Fruit fly (Drosophila melanogaster) whole organism, embryonic: ENCODE results near the gene Mf.
A peak's percentile ranks its signal among the peaks of the same experiment; 100 is the strongest.

Experiments
- Antp ChIP-seq: fragments of 200-800 bp; sonication (Bioruptor generic); optimal IDR thresholded peaks from 3 replicates; lab custom pipeline; 2016; ENCODE audit warnings: missing biosample characterization, missing genetic modification characterization
- B-H2 ChIP-seq: fragments of 200-800 bp; sonication (Bioruptor generic); optimal IDR thresholded peaks from 2 replicates; lab custom pipeline; 2018; ENCODE audit warnings: missing biosample characterization, mild to moderate bottlenecking, missing genetic modification characterization
- Bteb2 ChIP-seq: fragments of 200-800 bp; sonication (Bioruptor generic); optimal IDR thresholded peaks from 2 replicates; lab custom pipeline; 2016; ENCODE audit warnings: missing biosample characterization, missing genetic modification characterization
- CG10209 ChIP-seq: fragments of 200-800 bp; sonication (Bioruptor generic); optimal IDR thresholded peaks from 3 replicates; lab custom pipeline; 2017; ENCODE audit warnings: missing biosample characterization, mild to moderate bottlenecking, missing genetic modification characterization, missing genetic modification reagents
- CG10654 ChIP-seq: fragments of 200-800 bp; sonication (Bioruptor generic); optimal IDR thresholded peaks from 2 replicates; lab custom pipeline; 2016; ENCODE audit warnings: missing biosample characterization, missing genetic modification characterization
- CG10959 ChIP-seq: fragments of 200-800 bp; sonication (Bioruptor generic); IDR thresholded peaks from 2 replicates; pipeline ENCODE4 v1.3.6; 2022; ENCODE audit warnings: missing biosample characterization, missing genetic modification characterization
- CG11504 ChIP-seq: fragments of 200-800 bp; sonication (Bioruptor generic); optimal IDR thresholded peaks from 3 replicates; lab custom pipeline; 2019; ENCODE audit warnings: missing biosample characterization, mild to moderate bottlenecking, missing genetic modification characterization, moderate library complexity
- CG12104 ChIP-seq: fragments of 200-800 bp; sonication (Bioruptor generic); optimal IDR thresholded peaks from 3 replicates; lab custom pipeline; 2016; ENCODE audit warnings: missing biosample characterization, missing genetic modification characterization
- CG12299 ChIP-seq: fragments of 200-800 bp; sonication (Bioruptor generic); optimal IDR thresholded peaks from 2 replicates; lab custom pipeline; 2018; ENCODE audit warnings: missing biosample characterization, mild to moderate bottlenecking, missing genetic modification characterization
- CG12942 ChIP-seq: fragments of 200-800 bp; sonication (Bioruptor generic); optimal IDR thresholded peaks from 3 replicates; lab custom pipeline; 2016; ENCODE audit warnings: missing biosample characterization, missing genetic modification characterization
- CG15269 ChIP-seq: fragments of 200-800 bp; sonication (Bioruptor generic); optimal IDR thresholded peaks from 2 replicates; lab custom pipeline; 2018; ENCODE audit warnings: missing biosample characterization, mild to moderate bottlenecking, missing genetic modification characterization, moderate library complexity
- CG1647 ChIP-seq: fragments of 200-800 bp; sonication (Bioruptor generic); optimal IDR thresholded peaks from 3 replicates; lab custom pipeline; 2016; ENCODE audit warnings: missing biosample characterization, missing genetic modification characterization
- CG17568 ChIP-seq: fragments of 200-800 bp; sonication (Bioruptor generic); optimal IDR thresholded peaks from 2 replicates; lab custom pipeline; 2018; ENCODE audit warnings: missing biosample characterization, mild to moderate bottlenecking, missing genetic modification characterization, moderate library complexity
- CG17829 ChIP-seq: fragments of 200-800 bp; optimal IDR thresholded peaks from 2 replicates; lab custom pipeline; 2019; ENCODE audit warnings: missing biosample characterization, mild to moderate bottlenecking, missing genetic modification characterization, moderate library complexity
- CG18764 ChIP-seq: fragments of 200-800 bp; sonication (Bioruptor generic); optimal IDR thresholded peaks from 3 replicates; lab custom pipeline; 2016; ENCODE audit warnings: missing biosample characterization, missing genetic modification characterization
- CG30431 ChIP-seq: fragments of 200-800 bp; sonication (Bioruptor generic); optimal IDR thresholded peaks from 2 replicates; lab custom pipeline; 2017; ENCODE audit warnings: missing biosample characterization, missing genetic modification characterization
- CG32532 ChIP-seq: fragments of 200-800 bp; sonication (Bioruptor generic); IDR thresholded peaks from 2 replicates; pipeline ENCODE4 v1.3.6; 2022; ENCODE audit warnings: missing biosample characterization, missing genetic modification characterization
- CG33213 ChIP-seq: fragments of 200-800 bp; sonication (Bioruptor generic); optimal IDR thresholded peaks from 3 replicates; lab custom pipeline; 2016; ENCODE audit warnings: missing biosample characterization, missing genetic modification characterization
- CG3407 ChIP-seq: fragments of 200-800 bp; sonication (Bioruptor generic); optimal IDR thresholded peaks from 2 replicates; lab custom pipeline; 2018; ENCODE audit warnings: missing biosample characterization, mild to moderate bottlenecking, missing genetic modification characterization
- CG4328 ChIP-seq: fragments of 200-800 bp; sonication (Bioruptor generic); optimal IDR thresholded peaks from 3 replicates; lab custom pipeline; 2017; ENCODE audit warnings: missing biosample characterization, missing genetic modification reagents, missing genetic modification characterization
- CG6689 ChIP-seq: fragments of 200-800 bp; sonication (Bioruptor generic); IDR thresholded peaks from 2 replicates; pipeline ENCODE4 v1.3.6; 2022; ENCODE audit warnings: missing biosample characterization, missing genetic modification characterization
- Dbx ChIP-seq: fragments of 200-800 bp; sonication (Bioruptor generic); IDR thresholded peaks from 3 replicates; pipeline ENCODE4 v1.3.6; 2022; ENCODE audit warnings: missing biosample characterization, missing genetic modification characterization
- Dref ChIP-seq: fragments of 200-800 bp; sonication (Bioruptor generic); IDR thresholded peaks from 2 replicates; pipeline ENCODE4 v1.3.6; 2022; ENCODE audit warnings: missing biosample characterization, missing genetic modification characterization
- Fer1 ChIP-seq: fragments of 200-800 bp; sonication (Bioruptor generic); optimal IDR thresholded peaks from 2 replicates; lab custom pipeline; 2017; ENCODE audit warnings: missing biosample characterization, mild to moderate bottlenecking, missing genetic modification characterization
- Mad ChIP-seq: fragments of 200-800 bp; sonication (Bioruptor generic); optimal IDR thresholded peaks from 2 replicates; lab custom pipeline; 2016; ENCODE audit warnings: missing biosample characterization, missing genetic modification characterization
- NC2β ChIP-seq: fragments of 200-800 bp; sonication (Bioruptor generic); optimal IDR thresholded peaks from 2 replicates; lab custom pipeline; 2016; ENCODE audit warnings: missing biosample characterization, missing genetic modification characterization
- Rx ChIP-seq: fragments of 200-800 bp; sonication (Bioruptor generic); IDR thresholded peaks from 2 replicates; pipeline ENCODE4 v1.3.6; 2022; ENCODE audit warnings: missing biosample characterization, missing genetic modification characterization
- Spps ChIP-seq: fragments of 200-800 bp; sonication (Bioruptor generic); optimal IDR thresholded peaks from 2 replicates; lab custom pipeline; 2018; ENCODE audit warnings: missing biosample characterization, mild to moderate bottlenecking, missing genetic modification characterization
- Sry-β ChIP-seq: fragments of 200-800 bp; sonication (Bioruptor generic); optimal IDR thresholded peaks from 2 replicates; lab custom pipeline; 2018; ENCODE audit warnings: missing biosample characterization, mild to moderate bottlenecking, missing genetic modification characterization, moderate library complexity
- Sry-δ ChIP-seq: fragments of 200-800 bp; sonication (Bioruptor generic); optimal IDR thresholded peaks from 2 replicates; lab custom pipeline; 2016; ENCODE audit warnings: missing biosample characterization, missing genetic modification characterization
- Trl ChIP-seq, 3 experiments: fragments of >200 bp in 2 of 3; fragments of 200-800 bp in 1 of 3; sonication (Bioruptor generic) in 1 of 3; optimal IDR thresholded peaks; 2 replicates in 1 of 3; 3 replicates in 2 of 3; lab custom pipeline; 2016 to 2017; ENCODE audit warnings: missing biosample characterization in 1 of 3, missing genetic modification characterization in 1 of 3
- Vsx1 ChIP-seq: fragments of 200-800 bp; sonication (Bioruptor generic); optimal IDR thresholded peaks from 2 replicates; lab custom pipeline; 2017; ENCODE audit warnings: missing biosample characterization, mild to moderate bottlenecking, missing genetic modification characterization, missing genetic modification reagents
- az2 ChIP-seq: fragments of 200-800 bp; sonication (Bioruptor generic); optimal IDR thresholded peaks from 3 replicates; lab custom pipeline; 2016; ENCODE audit warnings: missing biosample characterization, missing genetic modification characterization
- bbx ChIP-seq: fragments of 200-800 bp; sonication (Bioruptor generic); IDR thresholded peaks from 2 replicates; pipeline ENCODE4 v1.3.6; 2022; ENCODE audit warnings: missing biosample characterization, missing genetic modification characterization; ENCODE audit not compliant: partially characterized antibody
- cato ChIP-seq: fragments of 200-800 bp; sonication (Bioruptor generic); optimal IDR thresholded peaks from 2 replicates; lab custom pipeline; 2016; ENCODE audit warnings: missing biosample characterization, missing genetic modification characterization, borderline replicate concordance
- dmrt11E ChIP-seq: fragments of 200-800 bp; sonication (Bioruptor generic); optimal IDR thresholded peaks from 3 replicates; lab custom pipeline; 2018; ENCODE audit warnings: missing biosample characterization, mild to moderate bottlenecking, missing genetic modification characterization, moderate library complexity
- ewg ChIP-seq: fragments of 200-800 bp; sonication (Bioruptor generic); optimal IDR thresholded peaks from 3 replicates; lab custom pipeline; 2017; ENCODE audit warnings: mild to moderate bottlenecking, missing biosample characterization, missing genetic modification reagents, missing genetic modification characterization
- fd102C ChIP-seq: fragments of 200-800 bp; sonication (Bioruptor generic); optimal IDR thresholded peaks from 2 replicates; lab custom pipeline; 2018; ENCODE audit warnings: missing biosample characterization, mild to moderate bottlenecking, missing genetic modification characterization, moderate library complexity
- gcm2 ChIP-seq: fragments of 200-800 bp; sonication (Bioruptor generic); optimal IDR thresholded peaks from 2 replicates; lab custom pipeline; 2016; ENCODE audit warnings: missing biosample characterization, missing genetic modification characterization
- kay ChIP-seq: fragments of 200-800 bp; sonication (Bioruptor generic); optimal IDR thresholded peaks from 2 replicates; lab custom pipeline; 2016; ENCODE audit warnings: missing biosample characterization, missing genetic modification characterization
- kni ChIP-seq: fragments of 200-800 bp; sonication (Bioruptor generic); optimal IDR thresholded peaks from 3 replicates; lab custom pipeline; 2017; ENCODE audit warnings: mild to moderate bottlenecking, missing biosample characterization, missing genetic modification reagents, missing genetic modification characterization
- lilli ChIP-seq: fragments of 200-800 bp; sonication (Bioruptor generic); optimal IDR thresholded peaks from 3 replicates; lab custom pipeline; 2016; ENCODE audit warnings: missing biosample characterization, missing genetic modification characterization
- nmo ChIP-seq: fragments of 200-800 bp; sonication (Bioruptor generic); optimal IDR thresholded peaks from 2 replicates; lab custom pipeline; 2018; ENCODE audit warnings: missing biosample characterization, mild to moderate bottlenecking, missing genetic modification characterization, moderate library complexity
- oc ChIP-seq: fragments of 200-800 bp; sonication (Bioruptor generic); optimal IDR thresholded peaks from 2 replicates; lab custom pipeline; 2018; ENCODE audit warnings: missing biosample characterization, mild to moderate bottlenecking, missing genetic modification characterization, moderate library complexity
- schlank ChIP-seq: fragments of 200-800 bp; sonication (Bioruptor generic); optimal IDR thresholded peaks from 2 replicates; lab custom pipeline; 2018; ENCODE audit warnings: missing biosample characterization, mild to moderate bottlenecking, missing genetic modification characterization
- sqz ChIP-seq: fragments of 200-800 bp; sonication (Bioruptor generic); optimal IDR thresholded peaks from 3 replicates; lab custom pipeline; 2018; ENCODE audit warnings: missing biosample characterization, mild to moderate bottlenecking, missing genetic modification characterization
- ssp ChIP-seq: fragments of 200-800 bp; sonication (Bioruptor generic); IDR thresholded peaks from 2 replicates; pipeline ENCODE4 v1.3.6; 2022; ENCODE audit warnings: missing biosample characterization, missing genetic modification characterization
- stc ChIP-seq: fragments of 200-800 bp; sonication (Bioruptor generic); IDR thresholded peaks from 2 replicates; pipeline ENCODE4 v1.3.6; 2022; ENCODE audit warnings: missing biosample characterization, missing genetic modification characterization
- sug ChIP-seq: fragments of 200-800 bp; optimal IDR thresholded peaks from 2 replicates; lab custom pipeline; 2019; ENCODE audit warnings: missing biosample characterization, mild to moderate bottlenecking, missing genetic modification characterization, moderate library complexity
- toy ChIP-seq: fragments of 200-800 bp; sonication (Bioruptor generic); IDR thresholded peaks from 2 replicates; pipeline ENCODE4 v1.3.6; 2022; ENCODE audit warnings: missing biosample characterization, missing genetic modification characterization
- z ChIP-seq: fragments of 200-800 bp; sonication (Bioruptor generic); IDR thresholded peaks from 3 replicates; pipeline ENCODE4 v1.3.6; 2022; ENCODE audit warnings: missing biosample characterization, missing genetic modification characterization

Gene Mf

DNA sequence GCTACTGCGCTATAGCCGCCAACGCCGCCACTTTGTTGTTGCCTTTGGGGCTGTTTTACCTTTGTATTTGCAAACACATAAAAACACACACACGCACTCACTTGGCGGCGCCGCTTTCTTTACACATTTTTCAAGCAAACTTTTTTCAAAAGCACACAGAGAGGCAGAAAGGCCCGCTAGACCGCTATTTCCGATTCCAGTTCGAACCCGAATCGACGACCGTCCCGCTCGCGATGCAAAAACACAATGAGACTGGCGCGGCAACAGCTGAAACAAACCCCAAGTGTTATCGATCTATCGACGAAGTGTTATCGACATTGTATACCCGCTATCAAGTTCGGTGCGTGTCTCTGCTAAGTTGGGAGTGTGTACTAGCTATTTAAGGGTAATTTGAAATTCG, 49.6 kb downstream of the Mf start, which contains the start of gene CG42788 (continued):
- TF ChIP-seq CG10209 (GFP tag; lab: Kevin White, UChicago), result peak; percentile 53
- peak; percentile 0 for TF ChIP-seq CG10654 (GFP tag; lab: Kevin White, UChicago)
- TF ChIP-seq Mad (GFP tag; lab: Kevin White, UChicago), result peak; percentile 88
- TF ChIP-seq Spps (tag; lab: Kevin White, UChicago), result peak; percentile 11
- TF ChIP-seq CG15269 (tag; lab: Kevin White, UChicago), result peak; percentile 64
- peak; percentile 72 for TF ChIP-seq ewg (GFP tag; lab: Kevin White, UChicago)
- peak; percentile 40 for TF ChIP-seq NC2β (GFP tag; lab: Kevin White, UChicago)
- TF ChIP-seq lilli (GFP tag; lab: Kevin White, UChicago), result peak; percentile 70
- TF ChIP-seq CG18764 (GFP tag; lab: Kevin White, UChicago), result no peak
- peak; percentile 85 for TF ChIP-seq gcm2
- TF ChIP-seq Sry-δ (GFP tag; lab: Kevin White, UChicago), result peak; percentile 92
- TF ChIP-seq sqz (GFP tag; lab: Kevin White, UChicago), result peak; percentile 46
- peak; percentile 32 for TF ChIP-seq oc (tag; lab: Kevin White, UChicago)
- no peak for TF ChIP-seq bbx
- TF ChIP-seq Dref (GFP tag; lab: Robert Waterston, UW), result no peak
- TF ChIP-seq CG12942 (GFP tag; lab: Kevin White, UChicago), result peak; percentile 46
- TF ChIP-seq CG3407 (GFP tag; lab: Kevin White, UChicago), result peak; percentile 46
- TF ChIP-seq CG30431 (GFP tag; lab: Kevin White, UChicago), result no peak
- TF ChIP-seq CG1647 (GFP tag; lab: Kevin White, UChicago), result peak; percentile 70
- TF ChIP-seq az2 (GFP tag; lab: Kevin White, UChicago), result peak; percentile 46
- no peak for TF ChIP-seq CG32532
- TF ChIP-seq CG10959 (GFP tag; lab: Robert Waterston, UW), result no peak
- TF ChIP-seq Rx (GFP tag; lab: Robert Waterston, UW), result no peak
- peak; percentile 84 for TF ChIP-seq CG33213
- TF ChIP-seq sug (tag; lab: Kevin White, UChicago), result peak; percentile 67
- peak; percentile 57 for TF ChIP-seq CG11504 (tag; lab: Kevin White, UChicago)
- no peak for TF ChIP-seq cato (GFP tag; lab: Kevin White, UChicago)
- peak; percentile 68 for TF ChIP-seq nmo (GFP tag; lab: Kevin White, UChicago)
- no peak for TF ChIP-seq CG6689
- peak; percentile 75 for TF ChIP-seq Bteb2 (GFP tag; lab: Kevin White, UChicago)
- TF ChIP-seq schlank (tag; lab: Kevin White, UChicago), result peak; percentile 44
- peak; percentile 60 for TF ChIP-seq Vsx1
- TF ChIP-seq fd102C (GFP tag; lab: Kevin White, UChicago), result peak; percentile 9
- TF ChIP-seq Sry-β (GFP tag; lab: Kevin White, UChicago), result no peak
- TF ChIP-seq CG12104 (GFP tag; lab: Kevin White, UChicago), result peak; percentile 9
- peak; percentile 57 for TF ChIP-seq CG17829 (tag; lab: Kevin White, UChicago)
- TF ChIP-seq stc, result no peak
- TF ChIP-seq CG4328, result no peak
- no peak for TF ChIP-seq Trl (optimal IDR thresholded peaks at IDR 0.05; lab: Kevin White, UChicago)
- peak; percentile 48 for TF ChIP-seq Trl (GFP tag; optimal IDR thresholded peaks at IDR 0.05; lab: Kevin White, UChicago)
- TF ChIP-seq z (GFP tag; lab: Robert Waterston, UW), result no peak
- peak; percentile 60 for TF ChIP-seq kni
- peak; percentile 34 for TF ChIP-seq CG12299 (tag; lab: Kevin White, UChicago)
- TF ChIP-seq Antp (GFP tag; lab: Kevin White, UChicago), result peak; percentile 40
- peak; percentile 27 for TF ChIP-seq CG17568 (GFP tag; lab: Kevin White, UChicago)
- peak; percentile 72 for TF ChIP-seq B-H2 (GFP tag; lab: Kevin White, UChicago)
- no peak for TF ChIP-seq Dbx (GFP tag; lab: Robert Waterston, UW)
- peak; percentile 42 for TF ChIP-seq dmrt11E (tag; lab: Kevin White, UChicago)
- TF ChIP-seq ssp (GFP tag; lab: Robert Waterston, UW), result no peak
- TF ChIP-seq Fer1 (GFP tag; lab: Kevin White, UChicago), result peak; percentile 64
- no peak for TF ChIP-seq toy (GFP tag; lab: Robert Waterston, UW)
- TF ChIP-seq kay (GFP tag; lab: Kevin White, UChicago), result peak; percentile 54
